Worm (Caenorhabditis elegans) whole organism, early embryonic: ENCODE results near the gene T26E4.3.

ENCODE experiments used
- B0310.2 ChIP-seq: sonication (generic microtip); optimal IDR thresholded peaks from 2 replicates; lab custom pipeline; 2016; ENCODE audit warnings: mild to moderate bottlenecking, missing genetic modification characterization, missing compliant biosample characterization
- ama-1 ChIP-seq: fragments of 150-350 bp; optimal IDR thresholded peaks from 2 replicates; lab custom pipeline; 2014
- ceh-36 ChIP-seq: sonication (generic microtip); optimal IDR thresholded peaks from 2 replicates; lab custom pipeline; 2016; ENCODE audit warnings: missing genetic modification characterization, inconsistent platforms, missing compliant biosample characterization
- ets-7 ChIP-seq: sonication (generic microtip); optimal IDR thresholded peaks from 2 replicates; lab custom pipeline; 2016; ENCODE audit warnings: missing genotype, missing genetic modification characterization, missing compliant biosample characterization
- flt-1 ChIP-seq: fragments of 200-800 bp; sonication (Bioruptor generic); IDR thresholded peaks from 2 replicates; pipeline ENCODE4 v1.3.6; 2022; ENCODE audit warnings: missing genetic modification characterization, missing compliant biosample characterization
- hmbx-1 ChIP-seq: sonication (generic microtip); optimal IDR thresholded peaks from 2 replicates; lab custom pipeline; 2016; ENCODE audit warnings: mild to moderate bottlenecking, missing genetic modification characterization, missing compliant biosample characterization
- hmg-4 ChIP-seq: fragments of 200-800 bp; sonication (Bioruptor generic); optimal IDR thresholded peaks from 2 replicates; lab custom pipeline; 2018; ENCODE audit warnings: mild to moderate bottlenecking, missing genetic modification characterization, missing compliant biosample characterization
- pes-1 ChIP-seq: fragments of 200-800 bp; sonication (Bioruptor generic); IDR thresholded peaks from 2 replicates; pipeline ENCODE4 v1.3.6; 2022; ENCODE audit warnings: missing genetic modification reagents, missing genetic modification characterization, missing compliant biosample characterization
- scrt-1 ChIP-seq: fragments of 200-800 bp; sonication (Bioruptor generic); IDR thresholded peaks from 2 replicates; pipeline ENCODE4 v1.3.6; 2022; ENCODE audit warnings: missing genetic modification characterization, missing compliant biosample characterization
- tbx-11 ChIP-seq: fragments of 200-800 bp; sonication (Bioruptor generic); IDR thresholded peaks from 2 replicates; pipeline ENCODE4 v1.3.6; 2022; ENCODE audit warnings: missing genetic modification characterization, missing compliant biosample characterization

ce11 chrV:15796087-15796486, 13.5 kb downstream of the T26E4.3 start, which contains the start of gene nhr-223:
- no peak for TF ChIP-seq pes-1
- no peak for TF ChIP-seq ama-1 (lab: Kevin White, UChicago)
- no peak for TF ChIP-seq flt-1
- no peak for TF ChIP-seq scrt-1 (GFP tag; lab: Robert Waterston, UW)
- TF ChIP-seq tbx-11 (GFP tag; lab: Robert Waterston, UW): no peak
- TF ChIP-seq hmg-4: no peak
- no peak for TF ChIP-seq hmbx-1
- no peak for TF ChIP-seq B0310.2
- TF ChIP-seq ceh-36 (tag; lab: Kevin White, UChicago): no peak
- no peak for TF ChIP-seq ets-7 (tag; lab: Kevin White, UChicago)
